Worm (Caenorhabditis elegans) whole organism, young adult: Measurements from ENCODE around the gene F21H7.12.

Source experiments
- B0336.3 ChIP-seq: fragments of 200-800 bp; sonication (Bioruptor generic); IDR thresholded peaks from 2 replicates; pipeline ENCODE4 v1.3.6; 2022; ENCODE audit warnings: missing genetic modification characterization, missing compliant biosample characterization
- C17E4.6 ChIP-seq: fragments of 200-800 bp; sonication (Bioruptor generic); IDR thresholded peaks from 2 replicates; pipeline ENCODE4 v1.3.6; 2022; ENCODE audit warnings: missing genetic modification reagents, missing genetic modification characterization, missing compliant biosample characterization
- F22D6.2 ChIP-seq: sonication (generic microtip); optimal IDR thresholded peaks from 2 replicates; lab custom pipeline; 2016; ENCODE audit warnings: mild to moderate bottlenecking, missing genetic modification characterization, missing compliant biosample characterization
- F23B12.7 ChIP-seq: sonication (generic microtip); optimal IDR thresholded peaks from 2 replicates; lab custom pipeline; 2017; ENCODE audit warnings: missing genetic modification characterization, mild to moderate bottlenecking, missing compliant biosample characterization, antibody characterized with exemption, moderate library complexity; ENCODE audit not compliant: insufficient read depth
- F33H1.4 ChIP-seq: fragments of 200-800 bp; sonication (Bioruptor generic); IDR thresholded peaks from 2 replicates; pipeline ENCODE4 v1.3.6; 2022; ENCODE audit warnings: missing genetic modification reagents, missing genetic modification characterization, missing compliant biosample characterization
- F49E8.2 ChIP-seq: sonication (generic microtip); optimal IDR thresholded peaks from 3 replicates; lab custom pipeline; 2017; ENCODE audit warnings: missing genetic modification characterization, mild to moderate bottlenecking, missing compliant biosample characterization, antibody characterized with exemption, moderate library complexity; ENCODE audit not compliant: insufficient read depth
- K11D2.4 ChIP-seq: fragments of 200-800 bp; sonication (Bioruptor generic); IDR thresholded peaks from 2 replicates; pipeline ENCODE4 v1.3.6; 2022; ENCODE audit warnings: missing genetic modification reagents, missing genetic modification characterization, missing compliant biosample characterization
- Y56A3A.18 ChIP-seq: fragments of 200-800 bp; sonication (Bioruptor generic); IDR thresholded peaks from 2 replicates; pipeline ENCODE4 v1.3.6; 2022; ENCODE audit warnings: missing genetic modification reagents, missing genetic modification characterization, missing compliant biosample characterization
- ZK185.1 ChIP-seq: sonication (generic microtip); optimal IDR thresholded peaks from 2 replicates; lab custom pipeline; 2016; ENCODE audit warnings: mild to moderate bottlenecking, missing genetic modification characterization, missing compliant biosample characterization; ENCODE audit not compliant: poor library complexity, severe bottlenecking
- atf-7 ChIP-seq: sonication (generic microtip); optimal IDR thresholded peaks from 2 replicates; lab custom pipeline; 2017; ENCODE audit warnings: mild to moderate bottlenecking, missing genetic modification characterization, missing compliant biosample characterization
- cebp-1 ChIP-seq, 2 experiments: fragments of 200-800 bp in 1 of 2; sonication (Bioruptor generic) in 1 of 2; sonication (generic microtip) in 1 of 2; IDR thresholded peaks in 1 of 2; optimal IDR thresholded peaks in 1 of 2; 2 replicates each; pipeline versions ENCODE4 v1.3.6 to Lab custom; 2017 to 2022; ENCODE audit warnings: missing compliant biosample characterization in 2 of 2, missing genetic modification characterization in 2 of 2, mild to moderate bottlenecking in 1 of 2, missing genetic modification reagents in 1 of 2, moderate library complexity in 1 of 2
- ceh-40 ChIP-seq: fragments of 200-800 bp; sonication (Bioruptor generic); IDR thresholded peaks from 2 replicates; pipeline ENCODE4 v1.3.6; 2022; ENCODE audit warnings: missing genetic modification characterization, missing compliant biosample characterization
- dox-1 ChIP-seq: fragments of 200-800 bp; sonication (Bioruptor generic); IDR thresholded peaks from 2 replicates; pipeline ENCODE4 v1.3.6; 2022; ENCODE audit warnings: missing genetic modification reagents, missing genetic modification characterization, missing compliant biosample characterization
- dpff-1 ChIP-seq: sonication (generic microtip); optimal IDR thresholded peaks from 2 replicates; lab custom pipeline; 2017; ENCODE audit warnings: mild to moderate bottlenecking, missing genetic modification characterization, missing compliant biosample characterization
- efl-1 ChIP-seq: fragments of 150-350 bp; optimal IDR thresholded peaks from 2 replicates; lab custom pipeline; 2014; ENCODE audit warnings: missing biosample characterization, missing genetic modification reagents, missing genetic modification characterization
- egl-18 ChIP-seq: fragments of 200-800 bp; sonication (Bioruptor generic); IDR thresholded peaks from 2 replicates; pipeline ENCODE4 v1.3.6; 2022; ENCODE audit warnings: missing genetic modification reagents, missing genetic modification characterization, missing compliant biosample characterization
- ekl-4 ChIP-seq: fragments of 200-800 bp; sonication (Bioruptor generic); IDR thresholded peaks from 2 replicates; pipeline ENCODE4 v1.3.6; 2022; ENCODE audit warnings: missing genetic modification reagents, missing genetic modification characterization, missing compliant biosample characterization
- him-1 ChIP-seq: sonication (generic microtip); optimal IDR thresholded peaks from 2 replicates; lab custom pipeline; 2016; ENCODE audit warnings: missing genotype, missing genetic modification reagents, missing genetic modification characterization, missing compliant biosample characterization
- hlh-12 ChIP-seq: sonication (generic microtip); optimal IDR thresholded peaks from 2 replicates; lab custom pipeline; 2016; ENCODE audit warnings: missing genetic modification characterization, missing compliant biosample characterization
- hmg-20 ChIP-seq: fragments of 200-800 bp; sonication (Bioruptor generic); IDR thresholded peaks from 2 replicates; pipeline ENCODE4 v1.3.6; 2022; ENCODE audit warnings: missing genetic modification reagents, missing genetic modification characterization, missing compliant biosample characterization
- let-607 ChIP-seq, 2 experiments: fragments of 200-800 bp in 1 of 2; sonication (Bioruptor generic) in 1 of 2; sonication (generic microtip) in 1 of 2; optimal IDR thresholded peaks; 2 replicates each; lab custom pipeline; 2016 to 2018; ENCODE audit warnings: mild to moderate bottlenecking in 2 of 2, missing compliant biosample characterization in 2 of 2, missing genetic modification characterization in 2 of 2, moderate library complexity in 2 of 2, missing genotype in 1 of 2
- lsy-27 ChIP-seq: sonication (generic microtip); optimal IDR thresholded peaks from 2 replicates; lab custom pipeline; 2017; ENCODE audit warnings: missing genetic modification characterization, mild to moderate bottlenecking, missing compliant biosample characterization, antibody characterized with exemption, missing genotype, borderline replicate concordance; ENCODE audit not compliant: insufficient read depth
- madf-10 ChIP-seq: sonication (generic microtip); optimal IDR thresholded peaks from 2 replicates; lab custom pipeline; 2016; ENCODE audit warnings: mild to moderate bottlenecking, missing genetic modification characterization, missing compliant biosample characterization
- madf-3 ChIP-seq: fragments of 200-800 bp; sonication (Bioruptor generic); IDR thresholded peaks from 2 replicates; pipeline ENCODE4 v1.3.6; 2022; ENCODE audit warnings: missing genetic modification reagents, missing genetic modification characterization, missing compliant biosample characterization
- madf-8 ChIP-seq: fragments of 200-800 bp; sonication (Bioruptor generic); conservative IDR thresholded peaks from 2 replicates; pipeline ENCODE4 v1.3.6; 2022; ENCODE audit warnings: missing genetic modification reagents, missing genetic modification characterization, missing compliant biosample characterization
- mel-28 ChIP-seq: sonication (generic microtip); optimal IDR thresholded peaks from 2 replicates; lab custom pipeline; 2016; ENCODE audit warnings: borderline replicate concordance, mild to moderate bottlenecking, missing genetic modification characterization, missing compliant biosample characterization
- nfya-1 ChIP-seq: sonication (generic microtip); optimal IDR thresholded peaks from 2 replicates; lab custom pipeline; 2017; ENCODE audit warnings: antibody characterized with exemption, missing compliant biosample characterization, missing genetic modification characterization, borderline replicate concordance; ENCODE audit not compliant: insufficient read depth
- nhr-27 ChIP-seq: fragments of 200-800 bp; sonication (Bioruptor generic); optimal IDR thresholded peaks from 2 replicates; lab custom pipeline; 2018; ENCODE audit warnings: mild to moderate bottlenecking, missing genetic modification characterization, moderate library complexity, missing compliant biosample characterization
- nhr-80 ChIP-seq: sonication (generic microtip); optimal IDR thresholded peaks from 2 replicates; lab custom pipeline; 2016; ENCODE audit warnings: missing genetic modification characterization, missing compliant biosample characterization
- pbrm-1 ChIP-seq: fragments of 200-800 bp; sonication (Bioruptor generic); IDR thresholded peaks from 2 replicates; pipeline ENCODE4 v1.3.6; 2022; ENCODE audit warnings: missing genetic modification reagents, missing genetic modification characterization, missing compliant biosample characterization
- rcor-1 ChIP-seq: fragments of 200-800 bp; sonication (Bioruptor generic); IDR thresholded peaks from 2 replicates; pipeline ENCODE4 v1.3.6; 2022; ENCODE audit warnings: missing genetic modification reagents, missing genetic modification characterization, missing compliant biosample characterization
- repo-1 ChIP-seq: sonication (generic microtip); optimal IDR thresholded peaks from 2 replicates; lab custom pipeline; 2017; ENCODE audit warnings: mild to moderate bottlenecking, missing genetic modification characterization, missing compliant biosample characterization
- sdz-38 ChIP-seq: sonication (generic microtip); optimal IDR thresholded peaks from 2 replicates; lab custom pipeline; 2016; ENCODE audit warnings: missing genotype, missing genetic modification characterization, missing compliant biosample characterization
- snpc-1.3 ChIP-seq: sonication (generic microtip); optimal IDR thresholded peaks from 2 replicates; lab custom pipeline; 2017; ENCODE audit warnings: missing genetic modification characterization, mild to moderate bottlenecking, missing compliant biosample characterization, antibody characterized with exemption, moderate library complexity, missing genotype, missing genetic modification reagents; ENCODE audit not compliant: insufficient read depth
- tbp1 ChIP-seq: fragments of 200-800 bp; sonication (Bioruptor generic); optimal IDR thresholded peaks from 2 replicates; lab custom pipeline; 2018; ENCODE audit warnings: mild to moderate bottlenecking, missing genetic modification characterization, missing compliant biosample characterization
- unc-130 ChIP-seq: sonication (generic microtip); optimal IDR thresholded peaks from 2 replicates; lab custom pipeline; 2016; ENCODE audit warnings: missing genetic modification reagents, missing genetic modification characterization, missing compliant biosample characterization
- ztf-25 ChIP-seq: fragments of 200-800 bp; sonication (Bioruptor generic); IDR thresholded peaks from 2 replicates; pipeline ENCODE4 v1.3.6; 2022; ENCODE audit warnings: missing genetic modification reagents, missing genetic modification characterization, missing compliant biosample characterization
- ztf-28 ChIP-seq: fragments of 200-800 bp; sonication (Bioruptor generic); IDR thresholded peaks from 2 replicates; pipeline ENCODE4 v1.3.6; 2022; ENCODE audit warnings: missing genetic modification reagents, missing genetic modification characterization, missing compliant biosample characterization
- ztf-3 ChIP-seq: fragments of 200-800 bp; sonication (Bioruptor generic); optimal IDR thresholded peaks from 2 replicates; lab custom pipeline; 2018; ENCODE audit warnings: mild to moderate bottlenecking, missing genetic modification characterization, missing compliant biosample characterization

The F21H7.12 gene

ce11 chrV:16235647-16236046 lies 5.7 kb downstream of the F21H7.12 start, which contains the start of gene srh-98:
Gene srh-98 (minus strand): TSS chrV:16235747.
- no peak for TF ChIP-seq F33H1.4 (GFP tag; lab: Robert Waterston, UW)
- TF ChIP-seq rcor-1 (GFP tag; lab: Robert Waterston, UW) = no peak
- no peak for TF ChIP-seq ZK185.1
- TF ChIP-seq lsy-27 = no peak
- no peak for TF ChIP-seq nhr-27 (tag; lab: Kevin White, UChicago)
- no peak for TF ChIP-seq cebp-1 (GFP tag; IDR thresholded peaks at IDR 0.05; lab: Robert Waterston, UW)
- no peak for TF ChIP-seq cebp-1 (tag; optimal IDR thresholded peaks at IDR 0.05; lab: Kevin White, UChicago)
- no peak for TF ChIP-seq egl-18 (GFP tag; lab: Robert Waterston, UW)
- no peak for TF ChIP-seq ztf-25
- no peak for TF ChIP-seq C17E4.6 (GFP tag; lab: Robert Waterston, UW)
- TF ChIP-seq hmg-20 = no peak
- no peak for TF ChIP-seq hlh-12
- no peak for TF ChIP-seq madf-8
- TF ChIP-seq efl-1 = no peak
- TF ChIP-seq mel-28 (tag; lab: Kevin White, UChicago) = no peak
- TF ChIP-seq tbp1 (GFP tag; lab: Kevin White, UChicago) = no peak
- no peak for TF ChIP-seq F49E8.2 (tag; lab: Kevin White, UChicago)
- TF ChIP-seq sdz-38 = no peak
- TF ChIP-seq nfya-1 = no peak
- TF ChIP-seq B0336.3 (GFP tag; lab: Robert Waterston, UW) = no peak
- TF ChIP-seq ztf-28 (GFP tag; lab: Robert Waterston, UW) = no peak

ce11 chrV:16237223-16237622 lies 7.3 kb downstream of the F21H7.12 start, which contains the start of gene F21H7.5:
Gene F21H7.5 (plus strand): TSS chrV:16237523.
- TF ChIP-seq K11D2.4 (GFP tag; lab: Robert Waterston, UW) = no peak
- no peak for TF ChIP-seq dox-1 (GFP tag; lab: Robert Waterston, UW)
- TF ChIP-seq ztf-25 = no peak
- TF ChIP-seq snpc-1.3 (tag; lab: Kevin White, UChicago) = no peak
- TF ChIP-seq Y56A3A.18 (GFP tag; lab: Robert Waterston, UW) = no peak

- TF ChIP-seq egl-18 (GFP tag; lab: Robert Waterston, UW) = no peak
- TF ChIP-seq F23B12.7 (tag; lab: Kevin White, UChicago) = no peak
- no peak for TF ChIP-seq mel-28 (tag; lab: Kevin White, UChicago)
- TF ChIP-seq nfya-1 = no peak
- no peak for TF ChIP-seq nhr-80 (tag; lab: Kevin White, UChicago)
- no peak for TF ChIP-seq atf-7 (tag; lab: Kevin White, UChicago)
- TF ChIP-seq repo-1 (tag; lab: Kevin White, UChicago) = no peak
- TF ChIP-seq ekl-4 (GFP tag; lab: Robert Waterston, UW) = no peak
- TF ChIP-seq dpff-1 (tag; lab: Kevin White, UChicago) = no peak
- no peak for TF ChIP-seq unc-130 (GFP tag; lab: Kevin White, UChicago)
- no peak for TF ChIP-seq ceh-40
- no peak for TF ChIP-seq ztf-3
- TF ChIP-seq madf-3 (GFP tag; lab: Robert Waterston, UW) = no peak
- TF ChIP-seq madf-10 (tag; lab: Kevin White, UChicago) = no peak
- TF ChIP-seq him-1 (tag; lab: Kevin White, UChicago) = no peak
- TF ChIP-seq pbrm-1 (GFP tag; lab: Robert Waterston, UW) = no peak
- TF ChIP-seq F22D6.2 (tag; lab: Kevin White, UChicago) = no peak
- TF ChIP-seq let-607 (tag; optimal IDR thresholded peaks at IDR 0.05; lab: Kevin White, UChicago) = no peak
- TF ChIP-seq nhr-27 (tag; lab: Kevin White, UChicago) = no peak
These were observed 14.1 kb downstream of the F21H7.12 start, which contains the start of gene srh-104 for ce11 chrV:16244078-16244477. Gene srh-104 (minus strand): TSS chrV:16244178.
